Worm (Caenorhabditis elegans) whole organism, midembryonic: ENCODE data around the gene F09G2.8.

Source experiments
- T22C8.4 ChIP-seq: fragments of 200-800 bp; sonication (Bioruptor generic); IDR thresholded peaks from 2 replicates; pipeline ENCODE4 v1.3.6; 2022; ENCODE audit warnings: missing genetic modification characterization, missing compliant biosample characterization
- med-1 ChIP-seq: sonication (generic microtip); optimal IDR thresholded peaks from 2 replicates; lab custom pipeline; 2017; ENCODE audit warnings: missing genetic modification characterization, mild to moderate bottlenecking, missing compliant biosample characterization, antibody characterized with exemption, missing genetic modification reagents; ENCODE audit not compliant: insufficient read depth
- ref-1 ChIP-seq: fragments of 200-800 bp; sonication (Bioruptor generic); conservative IDR thresholded peaks from 2 replicates; pipeline ENCODE4 v1.3.6; 2022; ENCODE audit warnings: missing genetic modification reagents, missing genetic modification characterization, missing compliant biosample characterization
- tab-1 ChIP-seq: fragments of 200-800 bp; sonication (Bioruptor generic); IDR thresholded peaks from 2 replicates; pipeline ENCODE4 v1.3.6; 2022; ENCODE audit warnings: missing genetic modification characterization, missing compliant biosample characterization
- ztf-29 ChIP-seq: fragments of 200-800 bp; sonication (Bioruptor generic); IDR thresholded peaks from 2 replicates; pipeline ENCODE4 v1.3.6; 2022; ENCODE audit warnings: missing genetic modification reagents, missing genetic modification characterization, missing compliant biosample characterization

- TF ChIP-seq ztf-29 (no peak), med-1 (GFP tag; lab: Kevin White, UChicago) (no peak), T22C8.4 (GFP tag; lab: Robert Waterston, UW) (no peak), ref-1 (GFP tag; lab: Robert Waterston, UW) (no peak), tab-1 (GFP tag; lab: Robert Waterston, UW) (no peak)
These were observed 30.9 kb upstream of the F09G2.8 start for ce11 chrV:7224353-7224752.
